Fruit fly (Drosophila melanogaster): Measurements from ENCODE around the gene emb.

Gene emb

DNA sequence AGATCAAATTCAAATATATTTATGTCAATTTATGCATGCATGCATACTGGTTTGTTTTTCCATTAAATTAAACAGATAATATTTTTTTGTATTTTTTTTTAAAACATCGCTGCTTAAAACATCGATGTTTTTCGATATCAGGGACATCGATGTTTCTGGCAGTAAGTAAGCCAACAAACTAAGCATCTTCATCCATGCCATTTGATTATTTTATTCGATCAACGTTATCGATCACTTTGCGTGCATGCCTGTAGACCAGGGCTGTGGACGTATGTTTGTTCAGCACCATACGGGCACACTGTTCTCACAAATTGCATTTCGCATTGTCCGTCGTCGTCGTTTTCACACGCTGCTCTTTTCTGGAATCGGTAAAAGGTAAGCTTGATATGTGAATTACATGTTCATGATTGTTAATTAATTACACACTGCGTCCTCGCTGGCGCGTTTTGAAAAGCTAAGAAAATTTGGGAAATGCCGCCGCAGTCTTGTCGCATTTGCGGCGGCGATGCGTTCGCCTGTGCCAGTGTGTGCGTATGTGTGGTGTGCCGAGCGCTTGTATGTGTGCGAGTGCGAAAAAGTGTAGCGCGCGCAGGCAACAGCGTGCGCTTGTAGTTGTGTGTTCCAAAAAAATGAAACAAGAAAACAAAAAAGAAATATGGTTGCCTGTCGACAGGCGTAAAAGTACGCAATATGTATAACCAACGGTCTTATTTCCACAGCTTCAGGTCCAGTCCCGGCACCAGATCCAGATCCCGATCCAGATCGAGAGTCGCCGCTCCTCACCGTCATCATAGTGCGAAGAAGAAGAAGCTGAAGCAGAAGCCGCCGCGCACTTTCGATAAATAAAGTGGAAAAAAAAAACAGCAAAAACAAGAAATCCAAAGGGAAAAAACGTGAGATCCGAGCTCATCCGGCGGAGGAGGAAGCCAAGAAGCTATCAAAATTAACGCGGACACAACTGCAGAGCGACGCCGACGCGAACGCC is at the start of gene emb (continued):
- TF ChIP-seq CG18011 (GFP tag; optimal IDR thresholded peaks at IDR 0.05) = no peak
- peak; percentile 34 for TF ChIP-seq vfl (GFP tag; optimal IDR thresholded peaks at IDR 0.05)

- TF ChIP-seq Elba2 (GFP tag; optimal IDR thresholded peaks at IDR 0.05) = no peak
- no peak for TF ChIP-seq dati (GFP tag; IDR thresholded peaks at IDR 0.05)
- TF ChIP-seq kay (GFP tag; optimal IDR thresholded peaks at IDR 0.05) = peak; percentile 35
- TF ChIP-seq CG10321 (GFP tag; IDR thresholded peaks at IDR 0.05) = 0 out of 2 replicates have a peak, but pooled peaks have one; percentile 29
- TF ChIP-seq CG8281 (tag; optimal IDR thresholded peaks at IDR 0.05) = no peak
- no peak for TF ChIP-seq CG15269 (tag; optimal IDR thresholded peaks at IDR 0.05)
- no peak for TF ChIP-seq dysf (GFP tag; IDR thresholded peaks at IDR 0.05)
- peak; percentile 91 for TF ChIP-seq CG9437 (GFP tag; optimal IDR thresholded peaks at IDR 0.05)
- TF ChIP-seq Doc3 (GFP tag; IDR thresholded peaks at IDR 0.05; ENCODE audit: partially characterized antibody) = no peak
- 0 out of 4 replicates have a peak, but pooled peaks have one; percentile 46 for TF ChIP-seq chinmo (GFP tag; IDR thresholded peaks at IDR 0.05; ENCODE audit: partially characterized antibody)
- TF ChIP-seq pnt (GFP tag; optimal IDR thresholded peaks at IDR 0.05) = no peak
These were observed 48.0 kb upstream of the emb start for dm6 chr2L:8355419-8355818.

- TF ChIP-seq CG17568 (GFP tag; optimal IDR thresholded peaks at IDR 0.05) (peak; percentile 3), jigr1 (GFP tag; IDR thresholded peaks at IDR 0.05) (no peak), oc (tag; optimal IDR thresholded peaks at IDR 0.05) (no peak), sqz (GFP tag; optimal IDR thresholded peaks at IDR 0.05) (no peak), CG34224 (GFP tag; IDR thresholded peaks at IDR 0.05; ENCODE audit: partially characterized antibody) (no peak), gce (GFP tag; IDR thresholded peaks at IDR 0.05) (no peak), wdn (GFP tag; IDR thresholded peaks at IDR 0.05) (no peak), sisA (GFP tag; IDR thresholded peaks at IDR 0.05) (peak; percentile 44; the same call in 1 of the 2 replicates), CG1603 (tag; optimal IDR thresholded peaks at IDR 0.05) (no peak), CG3281 (GFP tag; optimal IDR thresholded peaks at IDR 0.05) (peak; percentile 39), CG15011 (GFP tag; optimal IDR thresholded peaks at IDR 0.05) (no peak), Aef1 (GFP tag; IDR thresholded peaks at IDR 0.05) (no peak), hkb (optimal IDR thresholded peaks at IDR 0.05) (no peak), hkb (GFP tag; IDR thresholded peaks at IDR 0.05) (no peak), CG1832 (GFP tag; optimal IDR thresholded peaks at IDR 0.05) (no peak), danr (GFP tag; IDR thresholded peaks at IDR 0.05) (no peak), salm (tag; optimal IDR thresholded peaks at IDR 0.05) (no peak), Hsf (GFP tag; optimal IDR thresholded peaks at IDR 0.05) (peak; percentile 21), nerfin-2 (GFP tag; IDR thresholded peaks at IDR 0.05; ENCODE audit: partially characterized antibody) (no peak), CG12299 (tag; optimal IDR thresholded peaks at IDR 0.05) (peak; percentile 13), chinmo (GFP tag; IDR thresholded peaks at IDR 0.05; ENCODE audit: partially characterized antibody) (no peak), CHES-1-like (GFP tag; optimal IDR thresholded peaks at IDR 0.05) (peak; percentile 10), Nf-YA (GFP tag; IDR thresholded peaks at IDR 0.05) (no peak), CG7963 (GFP tag; IDR thresholded peaks at IDR 0.05; ENCODE audit: partially characterized antibody) (no peak), aop (GFP tag; IDR thresholded peaks at IDR 0.05) (no peak), Sry-β (GFP tag; optimal IDR thresholded peaks at IDR 0.05) (no peak), CG8478 (optimal IDR thresholded peaks at IDR 0.05) (no peak), unc-4 (GFP tag; IDR thresholded peaks at IDR 0.05; ENCODE audit: partially characterized antibody) (no peak), NFAT (GFP tag; IDR thresholded peaks at IDR 0.05) (no peak), CG31224 (GFP tag; IDR thresholded peaks at IDR 0.05) (peak; percentile 46; the same call in 1 of the 2 replicates), CG10366 (GFP tag; IDR thresholded peaks at IDR 0.05) (no peak), CG11696 (GFP tag; IDR thresholded peaks at IDR 0.05) (no peak), CG11456 (GFP tag; IDR thresholded peaks at IDR 0.05) (peak; percentile 35; the same call in 1 of the 3 replicates)
These were observed 42.0 kb upstream of the emb start for dm6 chr2L:8361204-8361952.
